Worm (Caenorhabditis elegans) whole organism, L1 larva: ENCODE data around the gene F10E9.7.
A peak's percentile ranks its signal among the peaks of the same experiment; 100 is the strongest.

Experiments
- C04F5.9 ChIP-seq: sonication (generic microtip); optimal IDR thresholded peaks from 2 replicates; lab custom pipeline; 2016; ENCODE audit warnings: missing genetic modification characterization, missing compliant biosample characterization
- C34B4.2 ChIP-seq: sonication (generic microtip); optimal IDR thresholded peaks from 2 replicates; lab custom pipeline; 2017; ENCODE audit warnings: mild to moderate bottlenecking, missing genetic modification characterization, missing compliant biosample characterization
- F16B12.6 ChIP-seq: fragments of 150-350 bp; optimal IDR thresholded peaks from 2 replicates; lab custom pipeline; 2014; ENCODE audit warnings: missing biosample characterization, missing genetic modification characterization
- Y116A8C.19 ChIP-seq: sonication (generic microtip); optimal IDR thresholded peaks from 2 replicates; lab custom pipeline; 2016; ENCODE audit warnings: missing compliant biosample characterization, missing genetic modification characterization, borderline replicate concordance
- aha-1 ChIP-seq: fragments of 150-350 bp; optimal IDR thresholded peaks from 2 replicates; lab custom pipeline; 2014; ENCODE audit warnings: missing biosample characterization, missing genetic modification characterization
- alr-1 ChIP-seq: fragments of 200-800 bp; sonication (Bioruptor generic); optimal IDR thresholded peaks from 2 replicates; lab custom pipeline; 2018; ENCODE audit warnings: borderline replicate concordance, mild to moderate bottlenecking, missing genetic modification characterization, missing compliant biosample characterization
- ceh-63 ChIP-seq: fragments of 200-800 bp; sonication (Bioruptor generic); optimal IDR thresholded peaks from 2 replicates; lab custom pipeline; 2018; ENCODE audit warnings: mild to moderate bottlenecking, missing genetic modification characterization, missing compliant biosample characterization
- ceh-82 ChIP-seq, 3 experiments: fragments of 150-350 bp in 1 of 3; sonication (generic microtip) in 2 of 3; optimal IDR thresholded peaks; 2 replicates each; lab custom pipeline; 2014 to 2017; ENCODE audit warnings: missing biosample characterization in 3 of 3, missing genetic modification characterization in 3 of 3
- ceh-88 ChIP-seq: fragments of 200-800 bp; sonication (Bioruptor generic); IDR thresholded peaks from 2 replicates; pipeline ENCODE4 v1.3.6; 2022; ENCODE audit warnings: missing genetic modification characterization, missing compliant biosample characterization
- ceh-90 ChIP-seq: sonication (generic microtip); optimal IDR thresholded peaks from 2 replicates; lab custom pipeline; 2016; ENCODE audit warnings: missing genetic modification characterization, missing compliant biosample characterization
- elt-2 ChIP-seq: sonication (generic microtip); optimal IDR thresholded peaks from 2 replicates; lab custom pipeline; 2016; ENCODE audit warnings: missing genetic modification characterization, mild to moderate bottlenecking, inconsistent platforms, missing compliant biosample characterization, missing genetic modification reagents
- ets-5 ChIP-seq: fragments of 200-800 bp; sonication (Bioruptor generic); IDR thresholded peaks from 2 replicates; pipeline ENCODE4 v1.3.6; 2022; ENCODE audit warnings: missing genetic modification characterization, missing compliant biosample characterization
- fkh-10 ChIP-seq: sonication (generic microtip); optimal IDR thresholded peaks from 2 replicates; lab custom pipeline; 2017; ENCODE audit warnings: missing biosample characterization, missing genetic modification reagents, missing genetic modification characterization
- fkh-8 ChIP-seq: sonication (generic microtip); optimal IDR thresholded peaks from 2 replicates; lab custom pipeline; 2016; ENCODE audit warnings: mild to moderate bottlenecking, missing genetic modification characterization, missing compliant biosample characterization
- grh-1 ChIP-seq: fragments of 200-800 bp; sonication (Bioruptor generic); IDR thresholded peaks from 2 replicates; pipeline ENCODE4 v1.3.6; 2022; ENCODE audit warnings: missing genetic modification reagents, missing genetic modification characterization, missing compliant biosample characterization
- hlh-17 ChIP-seq: fragments of 200-800 bp; sonication (Bioruptor generic); optimal IDR thresholded peaks from 2 replicates; lab custom pipeline; 2018; ENCODE audit warnings: missing genetic modification characterization, mild to moderate bottlenecking, missing compliant biosample characterization, moderate library complexity, borderline replicate concordance
- hpl-2 ChIP-seq: fragments of 150-350 bp; optimal IDR thresholded peaks from 2 replicates; lab custom pipeline; 2014; ENCODE audit warnings: missing biosample characterization, missing genetic modification reagents, missing genetic modification characterization
- isw-1 ChIP-seq: fragments of 200-800 bp; sonication (Bioruptor generic); IDR thresholded peaks from 2 replicates; pipeline ENCODE4 v1.3.6; 2022; ENCODE audit warnings: missing genetic modification characterization, missing compliant biosample characterization
- jun-1 ChIP-seq: fragments of 150-350 bp; optimal IDR thresholded peaks from 2 replicates; lab custom pipeline; 2014; ENCODE audit warnings: missing biosample characterization, missing genetic modification reagents, missing genetic modification characterization
- lin-13 ChIP-seq: fragments of 150-350 bp; optimal IDR thresholded peaks from 2 replicates; lab custom pipeline; 2014; ENCODE audit warnings: missing biosample characterization, missing genetic modification reagents, missing genetic modification characterization
- lin-14 ChIP-seq: fragments of 200-800 bp; sonication (Bioruptor generic); optimal IDR thresholded peaks from 2 replicates; lab custom pipeline; 2018; ENCODE audit warnings: mild to moderate bottlenecking, missing genetic modification characterization, moderate library complexity, missing compliant biosample characterization
- lin-15B ChIP-seq: fragments of 150-350 bp; sonication (generic microtip); optimal IDR thresholded peaks from 3 replicates; lab custom pipeline; 2014; ENCODE audit warnings: missing biosample characterization, missing genetic modification characterization
- lin-39 ChIP-seq: fragments of 150-350 bp; optimal IDR thresholded peaks from 2 replicates; lab custom pipeline; 2014; ENCODE audit warnings: missing biosample characterization, missing genetic modification reagents, missing genetic modification characterization
- mep-1 ChIP-seq: fragments of 150-350 bp; optimal IDR thresholded peaks from 2 replicates; lab custom pipeline; 2014; ENCODE audit warnings: missing biosample characterization, missing genetic modification characterization
- nhr-11 ChIP-seq: fragments of 150-350 bp; optimal IDR thresholded peaks from 2 replicates; lab custom pipeline; 2014; ENCODE audit warnings: missing biosample characterization, missing genetic modification characterization
- nhr-12 ChIP-seq: sonication (generic microtip); optimal IDR thresholded peaks from 2 replicates; lab custom pipeline; 2017; ENCODE audit warnings: missing biosample characterization, missing genetic modification characterization
- nhr-19 ChIP-seq: fragments of 200-800 bp; sonication (Bioruptor generic); conservative IDR thresholded peaks from 2 replicates; pipeline ENCODE4 v1.3.6; 2022; ENCODE audit warnings: missing genetic modification characterization, missing compliant biosample characterization
- nhr-237 ChIP-seq: fragments of 150-350 bp; optimal IDR thresholded peaks from 2 replicates; lab custom pipeline; 2014; ENCODE audit warnings: missing biosample characterization, missing genetic modification characterization
- nhr-47 ChIP-seq: sonication (generic microtip); optimal IDR thresholded peaks from 2 replicates; lab custom pipeline; 2016; ENCODE audit warnings: mild to moderate bottlenecking, missing genetic modification characterization, moderate library complexity, missing compliant biosample characterization
- nhr-71 ChIP-seq: sonication (generic microtip); optimal IDR thresholded peaks from 2 replicates; lab custom pipeline; 2016; ENCODE audit warnings: mild to moderate bottlenecking, missing genetic modification characterization, moderate library complexity, missing compliant biosample characterization
- nhr-76 ChIP-seq: sonication (generic microtip); optimal IDR thresholded peaks from 2 replicates; lab custom pipeline; 2017; ENCODE audit warnings: missing biosample characterization, missing genetic modification characterization
- nhr-77 ChIP-seq: fragments of 150-350 bp; optimal IDR thresholded peaks from 2 replicates; lab custom pipeline; 2014; ENCODE audit warnings: missing biosample characterization, missing genetic modification characterization
- nhr-84 ChIP-seq: sonication (generic microtip); optimal IDR thresholded peaks from 2 replicates; lab custom pipeline; 2017; ENCODE audit warnings: missing biosample characterization, missing genetic modification characterization
- nhr-90 ChIP-seq: sonication (generic microtip); optimal IDR thresholded peaks from 2 replicates; lab custom pipeline; 2016; ENCODE audit warnings: mild to moderate bottlenecking, missing genetic modification characterization, missing compliant biosample characterization; ENCODE audit not compliant: poor library complexity
- pag-3 ChIP-seq: sonication (generic microtip); optimal IDR thresholded peaks from 2 replicates; lab custom pipeline; 2017; ENCODE audit warnings: missing genetic modification characterization, mild to moderate bottlenecking, missing compliant biosample characterization, antibody characterized with exemption, borderline replicate concordance; ENCODE audit not compliant: insufficient read depth
- pqm-1 ChIP-seq: sonication (generic microtip); optimal IDR thresholded peaks from 3 replicates; lab custom pipeline; 2017; ENCODE audit warnings: missing biosample characterization, missing genetic modification characterization
- skn-1 ChIP-seq: fragments of 150-350 bp; optimal IDR thresholded peaks from 2 replicates; lab custom pipeline; 2014; ENCODE audit warnings: missing biosample characterization, missing genetic modification characterization
- snpc-4 ChIP-seq: fragments of 150-350 bp; optimal IDR thresholded peaks from 2 replicates; lab custom pipeline; 2014; ENCODE audit warnings: missing biosample characterization, missing genetic modification characterization
- swsn-7 ChIP-seq: sonication (generic microtip); optimal IDR thresholded peaks from 2 replicates; lab custom pipeline; 2016; ENCODE audit warnings: missing genetic modification characterization, missing compliant biosample characterization
- tbx-2 ChIP-seq: sonication (generic microtip); optimal IDR thresholded peaks from 2 replicates; lab custom pipeline; 2016; ENCODE audit warnings: missing genetic modification characterization, missing compliant biosample characterization
- tlp-1 ChIP-seq: fragments of 150-350 bp; optimal IDR thresholded peaks from 2 replicates; lab custom pipeline; 2014; ENCODE audit warnings: missing biosample characterization, missing genetic modification characterization
- unc-130 ChIP-seq: fragments of 150-350 bp; optimal IDR thresholded peaks from 2 replicates; lab custom pipeline; 2017; ENCODE audit warnings: missing biosample characterization, missing genetic modification characterization, inconsistent platforms
- unc-62 ChIP-seq: fragments of 150-350 bp; optimal IDR thresholded peaks from 2 replicates; lab custom pipeline; 2014; ENCODE audit warnings: missing biosample characterization, missing genetic modification reagents, missing genetic modification characterization
- unc-86 ChIP-seq: sonication (generic microtip); optimal IDR thresholded peaks from 2 replicates; lab custom pipeline; 2016; ENCODE audit warnings: missing genetic modification characterization, missing compliant biosample characterization
- unc-98 ChIP-seq: fragments of 200-800 bp; sonication (Bioruptor generic); IDR thresholded peaks from 2 replicates; pipeline ENCODE4 v1.3.6; 2022; ENCODE audit warnings: missing genetic modification characterization, missing compliant biosample characterization
- zag-1 ChIP-seq: fragments of 150-350 bp; optimal IDR thresholded peaks from 2 replicates; lab custom pipeline; 2014; ENCODE audit warnings: missing biosample characterization, missing genetic modification characterization
- zip-4 ChIP-seq: fragments of 200-800 bp; sonication (Bioruptor generic); optimal IDR thresholded peaks from 2 replicates; lab custom pipeline; 2018; ENCODE audit warnings: mild to moderate bottlenecking, missing genetic modification characterization, moderate library complexity, missing compliant biosample characterization
- ztf-11 ChIP-seq, 2 experiments: sonication (generic microtip); optimal IDR thresholded peaks; 2 replicates each; lab custom pipeline; 2016 to 2017; ENCODE audit warnings: missing genetic modification characterization in 2 of 2, missing biosample characterization in 1 of 2, missing compliant biosample characterization in 1 of 2
- ztf-4 ChIP-seq: fragments of 150-350 bp; optimal IDR thresholded peaks from 2 replicates; lab custom pipeline; 2014; ENCODE audit warnings: missing biosample characterization, missing genetic modification characterization

The F10E9.7 gene

ce11 chrIII:8355462-8355815, 48.2 kb upstream of the F10E9.7 start:
- TF ChIP-seq skn-1 (tag; lab: Kevin White, UChicago), result no peak
- TF ChIP-seq zip-4 (GFP tag; lab: Kevin White, UChicago), result no peak
- TF ChIP-seq, all 84 proteins: peak for 0

- no peak for TF ChIP-seq nhr-76 (tag; lab: Kevin White, UChicago)
- no peak for TF ChIP-seq grh-1 (GFP tag; lab: Robert Waterston, UW)
- peak; percentile 94 for TF ChIP-seq skn-1 (tag; lab: Kevin White, UChicago)
- no peak for TF ChIP-seq tlp-1
- TF ChIP-seq nhr-19, result peak; percentile 32; the same call in 1 of the 2 replicates
- TF ChIP-seq ceh-63 (GFP tag; lab: Kevin White, UChicago), result no peak
- no peak for TF ChIP-seq tbx-2 (tag; lab: Kevin White, UChicago)
- no peak for TF ChIP-seq unc-62 (GFP tag; lab: Kevin White, UChicago)
- TF ChIP-seq alr-1 (tag; lab: Kevin White, UChicago), result no peak
- peak; percentile 2 for TF ChIP-seq unc-130 (tag; lab: Kevin White, UChicago)
- TF ChIP-seq hlh-17 (GFP tag; lab: Kevin White, UChicago), result no peak
- TF ChIP-seq Y116A8C.19 (tag; lab: Kevin White, UChicago), result no peak
- TF ChIP-seq fkh-10 (GFP tag; lab: Kevin White, UChicago), result no peak
- no peak for TF ChIP-seq ztf-11 (tag; optimal IDR thresholded peaks at IDR 0.05; lab: Kevin White, UChicago)
- peak; percentile 50 to 72 (median 58) for TF ChIP-seq ceh-82 (tag; optimal IDR thresholded peaks at IDR 0.05; lab: Kevin White, UChicago)
- peak; percentile 11 for TF ChIP-seq nhr-237 (tag; lab: Kevin White, UChicago)
- no peak for TF ChIP-seq nhr-77
- TF ChIP-seq unc-98 (GFP tag; lab: Robert Waterston, UW), result no peak
- no peak for TF ChIP-seq unc-86 (tag; lab: Kevin White, UChicago)
- peak; percentile 47 for TF ChIP-seq nhr-47 (tag; lab: Kevin White, UChicago)
- peak; percentile 43 for TF ChIP-seq F16B12.6 (tag; lab: Kevin White, UChicago)
- no peak for TF ChIP-seq nhr-12 (tag; lab: Kevin White, UChicago)
- TF ChIP-seq ztf-4 (tag; lab: Kevin White, UChicago), result peak; percentile 54
- peak; percentile 49 for TF ChIP-seq hpl-2 (GFP tag; lab: Kevin White, UChicago)
- peak; percentile 63 for TF ChIP-seq nhr-71 (tag; lab: Kevin White, UChicago)
- TF ChIP-seq lin-15B, result peak; percentile 18
- no peak for TF ChIP-seq lin-39 (tag; lab: Kevin White, UChicago)
- peak; percentile 75 for TF ChIP-seq lin-14 (GFP tag; lab: Kevin White, UChicago)
- peak; percentile 9 for TF ChIP-seq snpc-4 (tag; lab: Kevin White, UChicago)
- TF ChIP-seq lin-13 (GFP tag; lab: Kevin White, UChicago), result peak; percentile 7
- TF ChIP-seq ets-5, result no peak
- no peak for TF ChIP-seq zag-1 (tag; lab: Kevin White, UChicago)
- no peak for TF ChIP-seq pqm-1
- TF ChIP-seq mep-1, result peak; percentile 57
- TF ChIP-seq isw-1 (GFP tag; lab: Robert Waterston, UW), result peak; percentile 43; the same call in 1 of the 2 replicates
- no peak for TF ChIP-seq C34B4.2 (tag; lab: Kevin White, UChicago)
- TF ChIP-seq ceh-88 (GFP tag; lab: Robert Waterston, UW), result no peak
- no peak for TF ChIP-seq pag-3 (tag; lab: Kevin White, UChicago)
- TF ChIP-seq swsn-7 (tag; lab: Kevin White, UChicago), result peak; percentile 2
- no peak for TF ChIP-seq nhr-84 (tag; lab: Kevin White, UChicago)
- peak; percentile 27 for TF ChIP-seq jun-1 (tag; lab: Kevin White, UChicago)
- TF ChIP-seq ceh-90 (tag; lab: Kevin White, UChicago), result no peak
- no peak for TF ChIP-seq C04F5.9 (tag; lab: Kevin White, UChicago)
- TF ChIP-seq fkh-8 (tag; lab: Kevin White, UChicago), result peak; percentile 67
- no peak for TF ChIP-seq nhr-11 (tag; lab: Kevin White, UChicago)
- TF ChIP-seq aha-1 (tag; lab: Kevin White, UChicago), result no peak
- TF ChIP-seq elt-2 (tag; lab: Kevin White, UChicago), result no peak
- no peak for TF ChIP-seq nhr-90
Measured at ce11 chrIII:8354644-8355461, 47.6 kb upstream of the F10E9.7 start, which contains the start of gene unc-116. TSS of gene unc-116 (minus strand) at chrIII:8355174.
